Worm (Caenorhabditis elegans) whole organism, early embryonic: ENCODE measurements around the gene ttm-2.

Source experiments
- B0310.2 ChIP-seq: sonication (generic microtip); optimal IDR thresholded peaks from 2 replicates; lab custom pipeline; 2016; ENCODE audit warnings: mild to moderate bottlenecking, missing genetic modification characterization, missing compliant biosample characterization
- F13C5.2 ChIP-seq: sonication (generic microtip); optimal IDR thresholded peaks from 2 replicates; lab custom pipeline; 2017; ENCODE audit warnings: mild to moderate bottlenecking, missing genetic modification characterization, inconsistent platforms, missing compliant biosample characterization
- aly-1 ChIP-seq: sonication (generic microtip); optimal IDR thresholded peaks from 2 replicates; lab custom pipeline; 2016; ENCODE audit warnings: missing genetic modification characterization, missing compliant biosample characterization
- ama-1 ChIP-seq: fragments of 150-350 bp; optimal IDR thresholded peaks from 2 replicates; lab custom pipeline; 2014
- ceh-13 ChIP-seq: fragments of 200-800 bp; sonication (Bioruptor generic); optimal IDR thresholded peaks from 2 replicates; lab custom pipeline; 2018; ENCODE audit warnings: mild to moderate bottlenecking, missing genetic modification characterization, missing compliant biosample characterization
- ceh-36 ChIP-seq: sonication (generic microtip); optimal IDR thresholded peaks from 2 replicates; lab custom pipeline; 2016; ENCODE audit warnings: missing genetic modification characterization, inconsistent platforms, missing compliant biosample characterization
- ets-7 ChIP-seq: sonication (generic microtip); optimal IDR thresholded peaks from 2 replicates; lab custom pipeline; 2016; ENCODE audit warnings: missing genotype, missing genetic modification characterization, missing compliant biosample characterization
- flt-1 ChIP-seq: fragments of 200-800 bp; sonication (Bioruptor generic); IDR thresholded peaks from 2 replicates; pipeline ENCODE4 v1.3.6; 2022; ENCODE audit warnings: missing genetic modification characterization, missing compliant biosample characterization
- hmbx-1 ChIP-seq: sonication (generic microtip); optimal IDR thresholded peaks from 2 replicates; lab custom pipeline; 2016; ENCODE audit warnings: mild to moderate bottlenecking, missing genetic modification characterization, missing compliant biosample characterization
- hmg-4 ChIP-seq: fragments of 200-800 bp; sonication (Bioruptor generic); optimal IDR thresholded peaks from 2 replicates; lab custom pipeline; 2018; ENCODE audit warnings: mild to moderate bottlenecking, missing genetic modification characterization, missing compliant biosample characterization
- hnd-1 ChIP-seq: sonication (generic microtip); optimal IDR thresholded peaks from 2 replicates; lab custom pipeline; 2016; ENCODE audit warnings: missing genetic modification characterization, missing compliant biosample characterization
- pes-1 ChIP-seq: fragments of 200-800 bp; sonication (Bioruptor generic); IDR thresholded peaks from 2 replicates; pipeline ENCODE4 v1.3.6; 2022; ENCODE audit warnings: missing genetic modification reagents, missing genetic modification characterization, missing compliant biosample characterization
- scrt-1 ChIP-seq: fragments of 200-800 bp; sonication (Bioruptor generic); IDR thresholded peaks from 2 replicates; pipeline ENCODE4 v1.3.6; 2022; ENCODE audit warnings: missing genetic modification characterization, missing compliant biosample characterization
- sea-1 ChIP-seq: fragments of 200-800 bp; sonication (Bioruptor generic); conservative IDR thresholded peaks from 2 replicates; pipeline ENCODE4 v1.3.6; 2022; ENCODE audit warnings: missing genetic modification characterization, missing compliant biosample characterization
- tbx-11 ChIP-seq: fragments of 200-800 bp; sonication (Bioruptor generic); IDR thresholded peaks from 2 replicates; pipeline ENCODE4 v1.3.6; 2022; ENCODE audit warnings: missing genetic modification characterization, missing compliant biosample characterization
- tbx-37 ChIP-seq: fragments of 200-800 bp; sonication (Bioruptor generic); conservative IDR thresholded peaks from 2 replicates; pipeline ENCODE4 v1.3.6; 2022; ENCODE audit warnings: missing genetic modification reagents, missing genetic modification characterization, missing compliant biosample characterization
- tra-4 ChIP-seq: sonication (generic microtip); optimal IDR thresholded peaks from 2 replicates; lab custom pipeline; 2017; ENCODE audit warnings: missing genetic modification characterization, missing compliant biosample characterization

Gene ttm-2

ce11 chrII:4784436-4784835, 18.3 kb upstream of the ttm-2 start, which contains the start of gene nep-12:
TSS of gene nep-12 (minus strand) at chrII:4784536.
- TF ChIP-seq B0310.2 (tag; lab: Kevin White, UChicago) (no peak), ama-1 (lab: Kevin White, UChicago) (no peak), hmg-4 (GFP tag; lab: Kevin White, UChicago) (no peak), ceh-13 (GFP tag; lab: Kevin White, UChicago) (no peak)

- no peak for TF ChIP-seq tbx-37 (GFP tag; lab: Robert Waterston, UW)
- no peak for TF ChIP-seq tra-4 (tag; lab: Kevin White, UChicago)
- TF ChIP-seq B0310.2 (tag; lab: Kevin White, UChicago), result no peak
- TF ChIP-seq pes-1 (GFP tag; lab: Robert Waterston, UW), result no peak
- TF ChIP-seq tbx-11 (GFP tag; lab: Robert Waterston, UW), result no peak
- TF ChIP-seq hnd-1, result no peak
- TF ChIP-seq hmg-4 (GFP tag; lab: Kevin White, UChicago), result no peak
- no peak for TF ChIP-seq hmbx-1 (tag; lab: Kevin White, UChicago)
- no peak for TF ChIP-seq flt-1 (GFP tag; lab: Robert Waterston, UW)
- TF ChIP-seq ceh-36, result no peak
Measured at ce11 chrII:4779753-4780152, 13.6 kb upstream of the ttm-2 start.

ce11 chrII:4776933-4777332, 10.7 kb upstream of the ttm-2 start, which contains the start of gene F26G1.11:
TSS of gene F26G1.11 (plus strand) at chrII:4777137.
- no peak for TF ChIP-seq aly-1
- TF ChIP-seq hnd-1, result no peak
- TF ChIP-seq ama-1 (lab: Kevin White, UChicago), result no peak
- no peak for TF ChIP-seq tbx-37 (GFP tag; lab: Robert Waterston, UW)
- no peak for TF ChIP-seq ceh-13 (GFP tag; lab: Kevin White, UChicago)

- TF ChIP-seq F13C5.2 (tag; lab: Kevin White, UChicago), result no peak
- TF ChIP-seq hnd-1, result no peak
- no peak for TF ChIP-seq ama-1 (lab: Kevin White, UChicago)
- TF ChIP-seq tbx-11 (GFP tag; lab: Robert Waterston, UW), result no peak
- no peak for TF ChIP-seq scrt-1 (GFP tag; lab: Robert Waterston, UW)
- TF ChIP-seq B0310.2 (tag; lab: Kevin White, UChicago), result no peak
- no peak for TF ChIP-seq aly-1
- TF ChIP-seq hmg-4 (GFP tag; lab: Kevin White, UChicago), result no peak
- TF ChIP-seq tbx-37 (GFP tag; lab: Robert Waterston, UW), result no peak
- TF ChIP-seq ceh-36, result no peak
- no peak for TF ChIP-seq ceh-13 (GFP tag; lab: Kevin White, UChicago)
- no peak for TF ChIP-seq ets-7 (tag; lab: Kevin White, UChicago)
- TF ChIP-seq flt-1 (GFP tag; lab: Robert Waterston, UW), result no peak
- TF ChIP-seq hmbx-1 (tag; lab: Kevin White, UChicago), result no peak
- TF ChIP-seq pes-1 (GFP tag; lab: Robert Waterston, UW), result no peak
- TF ChIP-seq sea-1 (GFP tag; lab: Robert Waterston, UW), result no peak
Measured at ce11 chrII:4775802-4776201, 9.6 kb upstream of the ttm-2 start.

- TF ChIP-seq scrt-1 (GFP tag; lab: Robert Waterston, UW) (no peak), tbx-37 (GFP tag; lab: Robert Waterston, UW) (no peak), sea-1 (GFP tag; lab: Robert Waterston, UW) (no peak), tra-4 (tag; lab: Kevin White, UChicago) (no peak), ceh-36 (no peak), pes-1 (GFP tag; lab: Robert Waterston, UW) (no peak), flt-1 (GFP tag; lab: Robert Waterston, UW) (no peak), F13C5.2 (tag; lab: Kevin White, UChicago) (no peak), ets-7 (tag; lab: Kevin White, UChicago) (no peak), hmg-4 (GFP tag; lab: Kevin White, UChicago) (no peak), ama-1 (lab: Kevin White, UChicago) (no peak), hmbx-1 (tag; lab: Kevin White, UChicago) (no peak), B0310.2 (tag; lab: Kevin White, UChicago) (no peak), ceh-13 (GFP tag; lab: Kevin White, UChicago) (no peak), hnd-1 (no peak), aly-1 (no peak), tbx-11 (GFP tag; lab: Robert Waterston, UW) (no peak)
Measured at ce11 chrII:4773891-4774432, 7.8 kb upstream of the ttm-2 start, which contains the start of the genes F26G1.9 and F26G1.10. TSS of gene F26G1.9 (minus strand) at chrII:4773991. TSS of gene F26G1.10 (plus strand) at chrII:4774382.

ce11 chrII:4772441-4772840, 6.3 kb upstream of the ttm-2 start:
- TF ChIP-seq tbx-37 (GFP tag; lab: Robert Waterston, UW) (no peak), flt-1 (GFP tag; lab: Robert Waterston, UW) (no peak), tra-4 (tag; lab: Kevin White, UChicago) (no peak), ets-7 (tag; lab: Kevin White, UChicago) (no peak)

ce11 chrII:4771282-4771681, 5.1 kb upstream of the ttm-2 start, which contains the start of gene F26G1.5:
TSS of gene F26G1.5 (minus strand) at chrII:4771382.
- no peak for TF ChIP-seq hmg-4 (GFP tag; lab: Kevin White, UChicago)
- no peak for TF ChIP-seq ceh-13 (GFP tag; lab: Kevin White, UChicago)
- no peak for TF ChIP-seq tbx-11 (GFP tag; lab: Robert Waterston, UW)
- no peak for TF ChIP-seq flt-1 (GFP tag; lab: Robert Waterston, UW)
- TF ChIP-seq scrt-1 (GFP tag; lab: Robert Waterston, UW), result no peak
- TF ChIP-seq sea-1 (GFP tag; lab: Robert Waterston, UW), result no peak
- TF ChIP-seq ets-7 (tag; lab: Kevin White, UChicago), result no peak
- TF ChIP-seq ama-1 (lab: Kevin White, UChicago), result no peak
- no peak for TF ChIP-seq F13C5.2 (tag; lab: Kevin White, UChicago)
- no peak for TF ChIP-seq aly-1
- TF ChIP-seq pes-1 (GFP tag; lab: Robert Waterston, UW), result no peak
- no peak for TF ChIP-seq tbx-37 (GFP tag; lab: Robert Waterston, UW)
- no peak for TF ChIP-seq tra-4 (tag; lab: Kevin White, UChicago)
- no peak for TF ChIP-seq B0310.2 (tag; lab: Kevin White, UChicago)
- no peak for TF ChIP-seq hmbx-1 (tag; lab: Kevin White, UChicago)
- no peak for TF ChIP-seq hnd-1
- no peak for TF ChIP-seq ceh-36
